Fruit fly (Drosophila melanogaster) ovary, adult (tissue): Measurements from ENCODE around the gene CG43335.

Source experiments
- CG17801 ChIP-seq: fragments of 200-800 bp; optimal IDR thresholded peaks from 2 replicates; lab custom pipeline; 2019; ENCODE audit warnings: missing biosample characterization, mild to moderate bottlenecking, missing genetic modification characterization, moderate library complexity; ENCODE audit not compliant: partially characterized antibody

The CG43335 gene

dm6 chr3R:15636868-15637267, 1.6 kb downstream of the CG43335 start, which contains the start of gene CG43336:
CG43336 (plus strand) TSS chr3R:15637168.
- TF ChIP-seq CG17801 (GFP tag; lab: Kevin White, UChicago): no peak

- TF ChIP-seq CG17801 (GFP tag; lab: Kevin White, UChicago): no peak
Measured at dm6 chr3R:15640006-15640405, 4.7 kb downstream of the CG43335 start.

- no peak for TF ChIP-seq CG17801 (GFP tag; lab: Kevin White, UChicago)
Measured at dm6 chr3R:15641320-15641952, 6.2 kb downstream of the CG43335 start.

- TF ChIP-seq CG17801 (GFP tag; lab: Kevin White, UChicago): no peak
Measured at dm6 chr3R:15642804-15643203, 7.5 kb downstream of the CG43335 start.

- no peak for TF ChIP-seq CG17801 (GFP tag; lab: Kevin White, UChicago)
Measured at dm6 chr3R:15644733-15645132, 9.5 kb downstream of the CG43335 start.

dm6 chr3R:15646899-15647443, 11.7 kb downstream of the CG43335 start:
- no peak for TF ChIP-seq CG17801 (GFP tag; lab: Kevin White, UChicago)

dm6 chr3R:15648898-15649297, 13.6 kb downstream of the CG43335 start:
- no peak for TF ChIP-seq CG17801 (GFP tag; lab: Kevin White, UChicago)

dm6 chr3R:15650250-15650649, 15.0 kb downstream of the CG43335 start:
- no peak for TF ChIP-seq CG17801 (GFP tag; lab: Kevin White, UChicago)

dm6 chr3R:15650669-15651068, 15.4 kb downstream of the CG43335 start:
- no peak for TF ChIP-seq CG17801 (GFP tag; lab: Kevin White, UChicago)

- TF ChIP-seq CG17801 (GFP tag; lab: Kevin White, UChicago): no peak
Measured at dm6 chr3R:15651770-15652410, 16.6 kb downstream of the CG43335 start.

dm6 chr3R:15652632-15653248, 17.5 kb downstream of the CG43335 start:
- TF ChIP-seq CG17801 (GFP tag; lab: Kevin White, UChicago): no peak

- no peak for TF ChIP-seq CG17801 (GFP tag; lab: Kevin White, UChicago)
Measured at dm6 chr3R:15653768-15654387, 18.6 kb downstream of the CG43335 start.

dm6 chr3R:15654870-15655269, 19.6 kb downstream of the CG43335 start:
- no peak for TF ChIP-seq CG17801 (GFP tag; lab: Kevin White, UChicago)

- TF ChIP-seq CG17801 (GFP tag; lab: Kevin White, UChicago): no peak
Measured at dm6 chr3R:15655415-15655814, 20.1 kb downstream of the CG43335 start.

dm6 chr3R:15660460-15660859, 25.2 kb downstream of the CG43335 start:
- no peak for TF ChIP-seq CG17801 (GFP tag; lab: Kevin White, UChicago)
